Fruit fly (Drosophila melanogaster) whole organism, wandering third instar larva: ENCODE results near the gene CG17777.

Source experiments
- Abd-B ChIP-seq: fragments of >200 bp; optimal IDR thresholded peaks from 2 replicates; lab custom pipeline; 2017; ENCODE audit warnings: missing biosample characterization, missing genetic modification characterization
- CG32264 ChIP-seq: fragments of 200-800 bp; sonication (Bioruptor generic); optimal IDR thresholded peaks from 2 replicates; lab custom pipeline; 2016; ENCODE audit warnings: missing biosample characterization, missing genetic modification characterization
- CG9705 ChIP-seq: fragments of 200-800 bp; sonication (Bioruptor generic); optimal IDR thresholded peaks from 2 replicates; lab custom pipeline; 2018; ENCODE audit warnings: missing biosample characterization, mild to moderate bottlenecking, missing genetic modification characterization
- CrebA ChIP-seq: fragments of 200-800 bp; sonication (Bioruptor generic); optimal IDR thresholded peaks from 2 replicates; lab custom pipeline; 2016; ENCODE audit warnings: missing biosample characterization, mild to moderate bottlenecking, missing genetic modification characterization, borderline replicate concordance
- Dfd ChIP-seq: fragments of >200 bp; optimal IDR thresholded peaks from 2 replicates; lab custom pipeline; 2017; ENCODE audit warnings: missing biosample characterization, missing genetic modification characterization
- Dif ChIP-seq: fragments of 200-275, 200-300 bp; sonication (Bioruptor generic); optimal IDR thresholded peaks from 2 replicates; lab custom pipeline; 2018; ENCODE audit warnings: missing biosample characterization, missing genetic modification characterization; ENCODE audit not compliant: partially characterized antibody
- GATAd ChIP-seq: sonication (Bioruptor generic); optimal IDR thresholded peaks from 2 replicates; lab custom pipeline; 2016; ENCODE audit warnings: missing biosample characterization, missing genetic modification characterization
- HLH106 ChIP-seq: fragments of 200-800 bp; optimal IDR thresholded peaks from 3 replicates; lab custom pipeline; 2019; ENCODE audit warnings: missing biosample characterization, mild to moderate bottlenecking, missing genetic modification characterization, moderate library complexity
- Hnf4 ChIP-seq: fragments of 200-800 bp; sonication (Bioruptor generic); optimal IDR thresholded peaks from 2 replicates; lab custom pipeline; 2016; ENCODE audit warnings: missing biosample characterization, mild to moderate bottlenecking, missing genetic modification characterization
- Hr78 ChIP-seq: fragments of >200 bp; optimal IDR thresholded peaks from 2 replicates; lab custom pipeline; 2017; ENCODE audit warnings: missing biosample characterization, missing genetic modification characterization
- Hr83 ChIP-seq: fragments of 200-300 bp; sonication (Bioruptor generic); optimal IDR thresholded peaks from 2 replicates; lab custom pipeline; 2016; ENCODE audit warnings: missing biosample characterization, mild to moderate bottlenecking, missing genetic modification characterization, moderate library complexity; ENCODE audit not compliant: poor library complexity, severe bottlenecking
- Jra ChIP-seq: sonication (Bioruptor generic); optimal IDR thresholded peaks from 2 replicates; lab custom pipeline; 2016; ENCODE audit warnings: missing biosample characterization, missing genetic modification characterization
- Mio ChIP-seq: sonication (Bioruptor generic); optimal IDR thresholded peaks from 2 replicates; lab custom pipeline; 2016; ENCODE audit warnings: missing biosample characterization, missing genetic modification characterization
- Myc ChIP-seq: fragments of >200 bp; optimal IDR thresholded peaks from 2 replicates; lab custom pipeline; 2017
- N ChIP-seq: fragments of >200 bp; optimal IDR thresholded peaks from 2 replicates; lab custom pipeline; 2018; ENCODE audit warnings: missing biosample characterization, missing external identifiers, missing genetic modification characterization
- OdsH ChIP-seq: fragments of 200-800 bp; sonication (Bioruptor generic); optimal IDR thresholded peaks from 2 replicates; lab custom pipeline; 2016; ENCODE audit warnings: missing biosample characterization, mild to moderate bottlenecking, missing genetic modification characterization
- Rel ChIP-seq, 2 experiments: fragments of 200-800 bp; sonication (Bioruptor generic) in 1 of 2; optimal IDR thresholded peaks; 2 replicates in 1 of 2; 3 replicates in 1 of 2; lab custom pipeline; 2016 to 2019; ENCODE audit warnings: mild to moderate bottlenecking in 2 of 2, missing biosample characterization in 2 of 2, missing genetic modification characterization in 2 of 2, moderate library complexity in 1 of 2
- Sp1 ChIP-seq: fragments of 200-800 bp; sonication (Bioruptor generic); optimal IDR thresholded peaks from 3 replicates; lab custom pipeline; 2019; ENCODE audit warnings: missing biosample characterization, mild to moderate bottlenecking, missing genetic modification characterization, moderate library complexity
- Vsx2 ChIP-seq: fragments of 200-300, 225-300 bp; sonication (Bioruptor generic); optimal IDR thresholded peaks from 2 replicates; lab custom pipeline; 2018; ENCODE audit warnings: missing biosample characterization, missing genetic modification characterization; ENCODE audit not compliant: partially characterized antibody
- br ChIP-seq: fragments of 200-800 bp; sonication (Bioruptor generic); optimal IDR thresholded peaks from 2 replicates; lab custom pipeline; 2016; ENCODE audit warnings: missing biosample characterization, missing genetic modification characterization
- brk ChIP-seq: fragments of 200-800 bp; sonication (Bioruptor generic); optimal IDR thresholded peaks from 2 replicates; lab custom pipeline; 2016; ENCODE audit warnings: missing biosample characterization, mild to moderate bottlenecking, missing genetic modification characterization
- dl ChIP-seq, 2 experiments: fragments of 175-275, 200-275 bp in 1 of 2; fragments of 200-275 bp in 1 of 2; sonication (Bioruptor generic); optimal IDR thresholded peaks; lab custom pipeline; 2018; ENCODE audit warnings: mild to moderate bottlenecking in 2 of 2, missing biosample characterization in 2 of 2, missing genetic modification characterization in 2 of 2, moderate library complexity in 2 of 2; ENCODE audit not compliant: partially characterized antibody in 2 of 2, insufficient read depth in 1 of 2
- dmrt93B ChIP-seq: fragments of 200-800 bp; sonication (Bioruptor generic); optimal IDR thresholded peaks from 2 replicates; lab custom pipeline; 2018; ENCODE audit warnings: missing biosample characterization, mild to moderate bottlenecking, missing genetic modification characterization
- dsf ChIP-seq: sonication (Bioruptor generic); optimal IDR thresholded peaks from 2 replicates; lab custom pipeline; 2016; ENCODE audit warnings: missing biosample characterization, missing genetic modification characterization, borderline replicate concordance
- ey ChIP-seq: fragments of 200-800 bp; sonication (Bioruptor generic); optimal IDR thresholded peaks from 2 replicates; lab custom pipeline; 2016; ENCODE audit warnings: missing biosample characterization, missing genetic modification characterization
- foxo ChIP-seq, 2 experiments: fragments of 200-800 bp; sonication (Bioruptor generic); optimal IDR thresholded peaks; 2 replicates in 1 of 2; 3 replicates in 1 of 2; lab custom pipeline; 2016 to 2017; ENCODE audit warnings: missing biosample characterization in 2 of 2, missing genetic modification characterization in 2 of 2
- fru ChIP-seq: fragments of 200-800 bp; sonication (Bioruptor generic); optimal IDR thresholded peaks from 3 replicates; lab custom pipeline; 2016; ENCODE audit warnings: missing biosample characterization, mild to moderate bottlenecking, missing genetic modification characterization
- h ChIP-seq: fragments of 200-800 bp; sonication (Bioruptor generic); optimal IDR thresholded peaks from 3 replicates; lab custom pipeline; 2016; ENCODE audit warnings: missing biosample characterization, mild to moderate bottlenecking, missing genetic modification characterization
- jim ChIP-seq: fragments of 175-275, 200-325 bp; sonication (Bioruptor generic); optimal IDR thresholded peaks from 2 replicates; lab custom pipeline; 2016; ENCODE audit warnings: missing biosample characterization, mild to moderate bottlenecking, missing genetic modification characterization
- lola ChIP-seq: fragments of >200 bp; optimal IDR thresholded peaks from 2 replicates; lab custom pipeline; 2017; ENCODE audit warnings: missing biosample characterization, missing genetic modification characterization
- pan ChIP-seq: fragments of >200 bp; optimal IDR thresholded peaks from 2 replicates; lab custom pipeline; 2017
- psq ChIP-seq: fragments of 200-800 bp; sonication (Bioruptor generic); optimal IDR thresholded peaks from 3 replicates; lab custom pipeline; 2017; ENCODE audit warnings: missing biosample characterization, mild to moderate bottlenecking, missing genetic modification characterization, moderate library complexity
- rgr ChIP-seq: fragments of 200-800 bp; sonication (Bioruptor generic); optimal IDR thresholded peaks from 3 replicates; lab custom pipeline; 2016; ENCODE audit warnings: missing biosample characterization, mild to moderate bottlenecking, missing genetic modification characterization
- sage ChIP-seq: fragments of 200-800 bp; sonication (Bioruptor generic); optimal IDR thresholded peaks from 2 replicates; lab custom pipeline; 2016; ENCODE audit warnings: missing biosample characterization, mild to moderate bottlenecking, missing genetic modification characterization
- sv ChIP-seq: fragments of 200-800 bp; sonication (Bioruptor generic); optimal IDR thresholded peaks from 3 replicates; lab custom pipeline; 2016; ENCODE audit warnings: missing biosample characterization, missing genetic modification characterization
- tai ChIP-seq: sonication (Bioruptor generic); optimal IDR thresholded peaks from 2 replicates; lab custom pipeline; 2016; ENCODE audit warnings: missing biosample characterization, missing genetic modification characterization
- usp ChIP-seq: fragments of >200 bp; optimal IDR thresholded peaks from 2 replicates; lab custom pipeline; 2017; ENCODE audit warnings: missing biosample characterization, missing genetic modification characterization
- woc ChIP-seq: sonication (Bioruptor generic); optimal IDR thresholded peaks from 2 replicates; lab custom pipeline; 2016; ENCODE audit warnings: missing biosample characterization, mild to moderate bottlenecking, missing genetic modification characterization

CG17777 gene

dm6 chrX:2194208-2195094, 7.8 kb downstream of the CG17777 start (continued):
- TF ChIP-seq ey (GFP tag; lab: Kevin White, UChicago) (no peak), Abd-B (GFP tag; lab: Kevin White, UChicago) (no peak), sage (GFP tag; lab: Kevin White, UChicago) (no peak), h (GFP tag; lab: Kevin White, UChicago) (peak; percentile 69)

dm6 chrX:2196086-2196732, 9.6 kb downstream of the CG17777 start:
- no peak for TF ChIP-seq Dfd (GFP tag; lab: Kevin White, UChicago)
- TF ChIP-seq brk = no peak
- no peak for TF ChIP-seq Jra
- no peak for TF ChIP-seq Mio (GFP tag; lab: Kevin White, UChicago)
- TF ChIP-seq psq (GFP tag; lab: Kevin White, UChicago) = peak; percentile 66
- no peak for TF ChIP-seq Hr78
- peak; percentile 85 for TF ChIP-seq ey (GFP tag; lab: Kevin White, UChicago)
- no peak for TF ChIP-seq Vsx2
- no peak for TF ChIP-seq CG32264 (GFP tag; lab: Kevin White, UChicago)
- peak; percentile 82 for TF ChIP-seq rgr
- no peak for TF ChIP-seq Abd-B (GFP tag; lab: Kevin White, UChicago)
- TF ChIP-seq usp (GFP tag; lab: Kevin White, UChicago) = no peak
- TF ChIP-seq OdsH = peak; percentile 75
- TF ChIP-seq br = peak; percentile 81
- no peak for TF ChIP-seq Rel (GFP tag; optimal IDR thresholded peaks at IDR 0.05; lab: Kevin White, UChicago)
- TF ChIP-seq Rel (tag; optimal IDR thresholded peaks at IDR 0.05; lab: Kevin White, UChicago) = peak; percentile 63
- TF ChIP-seq fru (GFP tag; lab: Kevin White, UChicago) = peak; percentile 58
- TF ChIP-seq foxo (GFP tag; optimal IDR thresholded peaks at IDR 0.05; lab: Kevin White, UChicago) = peak in 1 of 2 experiments; percentile 78
- no peak for TF ChIP-seq dsf (GFP tag; lab: Kevin White, UChicago)
- TF ChIP-seq Hnf4 (GFP tag; lab: Kevin White, UChicago) = peak; percentile 71
- no peak for TF ChIP-seq sv (GFP tag; lab: Kevin White, UChicago)
- no peak for TF ChIP-seq pan (lab: Kevin White, UChicago)
- no peak for TF ChIP-seq jim (GFP tag; lab: Kevin White, UChicago)
- no peak for TF ChIP-seq tai
- no peak for TF ChIP-seq Hr83
- no peak for TF ChIP-seq Myc (lab: Kevin White, UChicago)
- no peak for TF ChIP-seq Dif
- TF ChIP-seq lola (GFP tag; lab: Kevin White, UChicago) = no peak
- peak; percentile 52 for TF ChIP-seq dmrt93B
- peak; percentile 73 for TF ChIP-seq HLH106 (tag; lab: Kevin White, UChicago)
- no peak for TF ChIP-seq N (GFP tag; lab: Kevin White, UChicago)
- TF ChIP-seq dl (GFP tag; optimal IDR thresholded peaks at IDR 0.05; lab: Kevin White, UChicago; ENCODE audit: insufficient read depth in 1 of 2, partially characterized antibody in 2 of 2) = no peak
- no peak for TF ChIP-seq GATAd (GFP tag; lab: Kevin White, UChicago)
- TF ChIP-seq sage (GFP tag; lab: Kevin White, UChicago) = peak; percentile 32
- no peak for TF ChIP-seq CG9705 (GFP tag; lab: Kevin White, UChicago)
- no peak for TF ChIP-seq CrebA
- TF ChIP-seq h (GFP tag; lab: Kevin White, UChicago) = peak; percentile 87
- peak; percentile 70 for TF ChIP-seq Sp1
- TF ChIP-seq woc (GFP tag; lab: Kevin White, UChicago) = peak; percentile 18
- TF ChIP-seq, all 38 proteins: peak for 15
